Worm (Caenorhabditis elegans) whole organism, L2 larva: ENCODE measurements around the gene ZK632.12.

Experiments
- R02D3.7 ChIP-seq: fragments of 150-350 bp; optimal IDR thresholded peaks from 2 replicates; lab custom pipeline; 2014; ENCODE audit warnings: missing biosample characterization, missing genetic modification characterization
- ama-1 ChIP-seq: fragments of 150-350 bp; optimal IDR thresholded peaks from 2 replicates; lab custom pipeline; 2018; ENCODE audit warnings: inconsistent platforms
- dmd-4 ChIP-seq: sonication (generic microtip); optimal IDR thresholded peaks from 2 replicates; lab custom pipeline; 2017; ENCODE audit warnings: missing biosample characterization, missing genetic modification characterization
- lin-39 ChIP-seq: fragments of 150-350 bp; optimal IDR thresholded peaks from 2 replicates; lab custom pipeline; 2014; ENCODE audit warnings: missing biosample characterization, missing genetic modification reagents, missing genetic modification characterization
- mbf-1 ChIP-seq: sonication (generic microtip); optimal IDR thresholded peaks from 2 replicates; lab custom pipeline; 2017; ENCODE audit warnings: missing biosample characterization, missing genetic modification characterization
- nhr-12 ChIP-seq: fragments of 150-350 bp; optimal IDR thresholded peaks from 2 replicates; lab custom pipeline; 2014; ENCODE audit warnings: missing biosample characterization, missing genetic modification characterization
- nhr-23 ChIP-seq: fragments of 150-350 bp; optimal IDR thresholded peaks from 2 replicates; lab custom pipeline; 2014; ENCODE audit warnings: missing biosample characterization, missing genetic modification reagents, missing genetic modification characterization
- nhr-77 ChIP-seq: fragments of 150-350 bp; optimal IDR thresholded peaks from 2 replicates; lab custom pipeline; 2014; ENCODE audit warnings: missing biosample characterization, missing genetic modification characterization
- peb-1 ChIP-seq: fragments of 150-350 bp; optimal IDR thresholded peaks from 2 replicates; lab custom pipeline; 2014; ENCODE audit warnings: missing biosample characterization, missing genetic modification characterization
- skn-1 ChIP-seq: sonication (generic microtip); optimal IDR thresholded peaks from 2 replicates; lab custom pipeline; 2017; ENCODE audit warnings: missing biosample characterization, missing genetic modification characterization
- snpc-4 ChIP-seq: fragments of 150-350 bp; optimal IDR thresholded peaks from 2 replicates; lab custom pipeline; 2014; ENCODE audit warnings: missing biosample characterization, missing genetic modification characterization
- unc-39 ChIP-seq: fragments of 150-350 bp; optimal IDR thresholded peaks from 2 replicates; lab custom pipeline; 2014; ENCODE audit warnings: missing biosample characterization, missing genetic modification characterization
- unc-62 ChIP-seq: fragments of 150-350 bp; optimal IDR thresholded peaks from 2 replicates; lab custom pipeline; 2014; ENCODE audit warnings: missing biosample characterization, missing genetic modification reagents, missing genetic modification characterization
- ztf-4 ChIP-seq: fragments of 150-350 bp; optimal IDR thresholded peaks from 2 replicates; lab custom pipeline; 2014; ENCODE audit warnings: missing biosample characterization, missing genetic modification characterization

DNA sequence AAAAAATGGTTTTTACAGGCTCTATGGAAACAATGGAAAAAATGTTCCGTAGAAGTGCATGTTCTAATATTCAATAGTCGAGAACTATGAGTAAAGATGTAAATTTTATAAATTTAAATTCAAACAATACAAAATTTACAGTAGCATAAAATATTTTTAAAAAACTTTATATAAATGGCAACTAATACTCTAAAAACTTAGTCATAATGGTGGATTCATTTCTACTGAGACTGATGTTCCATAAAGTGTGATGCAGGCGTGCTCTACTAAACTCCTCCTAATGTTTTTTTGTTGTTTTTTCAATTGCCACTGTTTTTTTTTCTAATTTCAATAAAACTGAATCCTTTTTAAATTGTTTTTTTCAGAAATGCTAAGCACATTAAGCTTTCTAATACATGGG, 22.4 kb upstream of the ZK632.12 start, which contains the start of gene gtap-2:
- no peak for TF ChIP-seq snpc-4
- TF ChIP-seq nhr-77 (tag; lab: Kevin White, UChicago), result no peak
- no peak for TF ChIP-seq peb-1 (tag; lab: Kevin White, UChicago)
- TF ChIP-seq R02D3.7 (tag; lab: Kevin White, UChicago), result no peak
- no peak for TF ChIP-seq lin-39
- TF ChIP-seq mbf-1, result no peak
- TF ChIP-seq ama-1 (lab: Kevin White, UChicago), result no peak
- TF ChIP-seq unc-62 (GFP tag; lab: Kevin White, UChicago), result no peak
- TF ChIP-seq nhr-23 (tag; lab: Kevin White, UChicago), result no peak
- TF ChIP-seq skn-1 (tag; lab: Kevin White, UChicago), result no peak
- no peak for TF ChIP-seq ztf-4 (tag; lab: Kevin White, UChicago)
- no peak for TF ChIP-seq dmd-4 (tag; lab: Kevin White, UChicago)
- no peak for TF ChIP-seq nhr-12 (tag; lab: Kevin White, UChicago)
- no peak for TF ChIP-seq unc-39 (tag; lab: Kevin White, UChicago)
